Fruit fly (Drosophila melanogaster): Measurements from ENCODE around the gene CG12692.

The CG12692 gene

DNA sequence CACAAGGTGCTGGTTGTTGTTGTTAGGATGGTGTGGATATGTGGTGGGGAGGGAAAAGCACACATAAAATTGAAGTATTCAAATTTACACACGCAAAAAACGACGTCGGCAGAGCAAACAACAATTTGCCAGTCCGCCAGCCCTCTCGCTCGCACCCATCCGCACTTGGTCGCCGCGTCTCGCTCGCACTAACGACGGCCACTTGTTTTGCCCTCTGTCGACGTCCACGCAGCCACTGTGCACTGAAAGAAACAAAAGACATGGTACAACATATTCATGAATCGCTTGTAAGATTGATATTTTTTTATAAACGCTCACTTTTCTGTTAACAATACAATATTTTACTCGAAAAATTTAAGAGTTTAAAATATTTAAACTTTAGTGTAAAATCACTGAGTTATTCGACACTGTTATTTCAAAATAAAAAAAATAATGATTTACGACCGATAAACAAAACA is 21.8 kb upstream of the CG12692 start (continued):
- TF ChIP-seq CG13894 (tag; optimal IDR thresholded peaks at IDR 0.05) (peak; percentile 14), prd (optimal IDR thresholded peaks at IDR 0.05) (no peak), prd (GFP tag; IDR thresholded peaks at IDR 0.05) (peak; percentile 45; the same call in 2 of the 3 replicates), CG8924 (tag; optimal IDR thresholded peaks at IDR 0.05) (peak; percentile 56), E2f2 (GFP tag; IDR thresholded peaks at IDR 0.05) (peak; percentile 35; the same call in 1 of the 2 replicates), CG7963 (GFP tag; IDR thresholded peaks at IDR 0.05; ENCODE audit: partially characterized antibody) (no peak), danr (GFP tag; IDR thresholded peaks at IDR 0.05) (no peak), tll (GFP tag; optimal IDR thresholded peaks at IDR 0.05) (no peak), repo (GFP tag; optimal IDR thresholded peaks at IDR 0.05) (no peak), Optix (GFP tag; IDR thresholded peaks at IDR 0.05) (no peak), ind (GFP tag; optimal IDR thresholded peaks at IDR 0.05) (peak; percentile 60), CG14965 (GFP tag; optimal IDR thresholded peaks at IDR 0.05; ENCODE audit: borderline replicate concordance) (no peak)

DNA sequence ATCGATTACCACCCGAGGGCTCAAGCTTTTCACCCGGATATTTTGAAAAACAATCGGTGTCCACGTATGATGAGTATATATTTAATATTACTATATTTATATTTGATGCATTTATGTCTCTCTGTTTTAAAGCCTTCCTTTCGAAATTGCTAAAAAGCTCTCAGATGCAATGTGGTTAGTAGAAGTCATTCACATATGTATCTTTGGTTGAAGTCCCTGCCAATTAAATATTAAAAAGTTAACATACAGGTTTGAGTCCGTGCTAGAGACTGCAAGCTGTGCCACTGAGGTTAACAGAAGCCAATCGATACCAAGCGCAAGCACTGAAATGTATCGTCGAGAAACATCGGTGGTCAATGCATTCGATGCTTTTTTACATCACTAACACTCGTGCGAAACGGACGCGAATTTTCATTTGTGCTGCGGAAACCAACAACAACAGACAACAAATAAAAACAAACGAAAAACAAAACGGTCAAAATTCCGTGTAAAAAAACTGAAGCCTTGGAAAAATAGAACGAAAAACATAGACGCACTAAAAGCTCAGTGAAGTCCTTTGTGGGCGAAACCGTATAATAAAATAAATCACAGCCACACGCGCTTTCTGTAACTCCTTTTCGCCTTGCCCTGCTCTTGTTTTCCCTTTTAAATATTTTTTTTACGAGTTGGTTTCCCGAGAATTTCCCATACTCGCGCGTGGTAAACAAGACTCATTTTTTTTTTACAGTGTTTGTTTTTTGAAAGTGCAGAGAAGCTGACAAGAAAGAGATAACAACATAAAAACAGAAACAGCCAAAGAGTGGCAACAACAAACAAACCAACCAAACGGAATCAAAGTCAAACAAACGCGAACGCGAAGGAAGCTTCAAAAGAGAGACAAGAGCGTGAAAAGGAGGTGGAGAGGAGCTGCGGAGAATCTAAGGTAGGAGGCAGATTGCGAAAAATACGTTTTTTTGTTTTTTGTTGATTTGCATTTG is 20.4 kb upstream of the CG12692 start, which contains the start of gene norpA:
TSS of gene norpA (plus strand) at position 393 of the 977 bp plus-strand sequence.
- TF ChIP-seq CG10431 (GFP tag; optimal IDR thresholded peaks at IDR 0.05): no peak
- peak; percentile 40 for TF ChIP-seq Sox100B (GFP tag; optimal IDR thresholded peaks at IDR 0.05)
- peak; percentile 22 for TF ChIP-seq gcm2 (GFP tag; optimal IDR thresholded peaks at IDR 0.05)
- TF ChIP-seq CG33557 (GFP tag; optimal IDR thresholded peaks at IDR 0.05): no peak
- TF ChIP-seq CG2120 (GFP tag; optimal IDR thresholded peaks at IDR 0.05): peak; percentile 9
- peak; percentile 59 for TF ChIP-seq CG4360 (GFP tag; IDR thresholded peaks at IDR 0.05)
- peak; percentile 92 for TF ChIP-seq CG13287 (GFP tag; IDR thresholded peaks at IDR 0.05; ENCODE audit: partially characterized antibody)
- TF ChIP-seq dati (GFP tag; IDR thresholded peaks at IDR 0.05): no peak
- peak; percentile 19 for TF ChIP-seq ERR (GFP tag; optimal IDR thresholded peaks at IDR 0.05)
- TF ChIP-seq Side (GFP tag; optimal IDR thresholded peaks at IDR 0.05): peak; percentile 5
- TF ChIP-seq CG16813 (GFP tag; IDR thresholded peaks at IDR 0.05; ENCODE audit: partially characterized antibody): peak; percentile 87
- TF ChIP-seq chinmo (GFP tag; IDR thresholded peaks at IDR 0.05; ENCODE audit: partially characterized antibody): peak; percentile 98
- peak; percentile 62; the same call in 1 of the 2 replicates for TF ChIP-seq NFAT (GFP tag; IDR thresholded peaks at IDR 0.05)
- TF ChIP-seq Adf1 (GFP tag; IDR thresholded peaks at IDR 0.05): peak; percentile 22; the same call in 1 of the 2 replicates
- peak; percentile 11 for TF ChIP-seq psq (GFP tag; optimal IDR thresholded peaks at IDR 0.05)
- peak; percentile 1 for TF ChIP-seq CG11723 (GFP tag; optimal IDR thresholded peaks at IDR 0.05)
- no peak for TF ChIP-seq NfI (GFP tag; optimal IDR thresholded peaks at IDR 0.05)
- no peak for TF ChIP-seq seq (GFP tag; IDR thresholded peaks at IDR 0.05)
- no peak for TF ChIP-seq toy (GFP tag; IDR thresholded peaks at IDR 0.05)
- TF ChIP-seq TFAM (GFP tag; optimal IDR thresholded peaks at IDR 0.05): no peak
- peak; percentile 93 for TF ChIP-seq ato (GFP tag; IDR thresholded peaks at IDR 0.05; ENCODE audit: partially characterized antibody)
- TF ChIP-seq CG18619 (GFP tag; optimal IDR thresholded peaks at IDR 0.05): no peak
- peak; percentile 78 for TF ChIP-seq CG17186 (GFP tag; optimal IDR thresholded peaks at IDR 0.05)
- peak; percentile 45 for TF ChIP-seq CG2116 (GFP tag; optimal IDR thresholded peaks at IDR 0.05)
- no peak for TF ChIP-seq pros (GFP tag; optimal IDR thresholded peaks at IDR 0.05)
- no peak for TF ChIP-seq CG5953 (GFP tag; IDR thresholded peaks at IDR 0.05)
- TF ChIP-seq CG30403 (GFP tag; optimal IDR thresholded peaks at IDR 0.05): peak; percentile 46
- no peak for TF ChIP-seq CG32772 (GFP tag; IDR thresholded peaks at IDR 0.05)
- 0 out of 2 replicates have a peak, but pooled peaks have one; percentile 37 for TF ChIP-seq CG6272 (GFP tag; IDR thresholded peaks at IDR 0.05)
- TF ChIP-seq CG31388 (GFP tag; optimal IDR thresholded peaks at IDR 0.05): no peak
- TF ChIP-seq CG1603 (tag; optimal IDR thresholded peaks at IDR 0.05): peak; percentile 46
- TF ChIP-seq fd96Cb (tag; optimal IDR thresholded peaks at IDR 0.05): peak; percentile 19
- no peak for TF ChIP-seq hkb (optimal IDR thresholded peaks at IDR 0.05)
- TF ChIP-seq hkb (GFP tag; IDR thresholded peaks at IDR 0.05): peak; percentile 55; the same call in 1 of the 2 replicates
- TF ChIP-seq pb (GFP tag; optimal IDR thresholded peaks at IDR 0.05): no peak
- no peak for TF ChIP-seq CG13775 (GFP tag; optimal IDR thresholded peaks at IDR 0.05)
